Fruit fly (Drosophila melanogaster) Kc167 (cell line): ENCODE data around the gene CG33306.

Experiments
- Myc ChIP-seq: fragments of >200 bp; optimal IDR thresholded peaks from 2 replicates; lab custom pipeline; 2017; ENCODE audit warnings: missing external identifiers
- Sin3A ChIP-seq: fragments of >200 bp; optimal IDR thresholded peaks from 2 replicates; lab custom pipeline; 2018; ENCODE audit warnings: missing external identifiers
- h ChIP-seq: fragments of >200 bp; optimal IDR thresholded peaks from 3 replicates; lab custom pipeline; 2018; ENCODE audit warnings: missing external identifiers
- insv ChIP-seq: fragments of >200 bp; optimal IDR thresholded peaks from 3 replicates; lab custom pipeline; 2018; ENCODE audit warnings: missing external identifiers
- psq ChIP-seq: fragments of >200 bp; optimal IDR thresholded peaks from 2 replicates; lab custom pipeline; 2017; ENCODE audit warnings: missing external identifiers
- ttk ChIP-seq: sonication (Bioruptor generic); optimal IDR thresholded peaks from 2 replicates; lab custom pipeline; 2017; ENCODE audit warnings: missing external identifiers

The CG33306 gene

DNA sequence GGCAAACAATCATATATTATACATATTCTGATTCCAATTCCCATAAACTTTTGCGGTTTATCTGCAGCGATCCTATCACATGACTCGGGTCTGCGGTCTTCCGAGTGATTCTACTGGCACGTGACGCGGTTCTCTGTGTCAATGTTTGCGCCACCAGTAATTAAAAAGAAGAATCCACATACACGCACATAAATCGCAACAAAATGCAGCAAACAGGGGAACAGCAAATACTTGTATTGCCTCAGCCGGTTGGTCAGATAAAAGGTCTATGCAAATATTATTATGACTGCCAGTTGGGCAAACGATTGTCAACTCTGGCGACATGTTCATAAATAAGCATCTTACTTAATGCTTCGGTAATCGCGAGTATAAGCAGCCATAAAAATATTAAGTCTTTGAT, 35.6 kb downstream of the CG33306 start:
- no peak for TF ChIP-seq h (lab: Kevin White, UChicago)
- TF ChIP-seq Myc (lab: Kevin White, UChicago) = no peak
- TF ChIP-seq psq (lab: Kevin White, UChicago) = no peak
- no peak for TF ChIP-seq Sin3A (lab: Kevin White, UChicago)

DNA sequence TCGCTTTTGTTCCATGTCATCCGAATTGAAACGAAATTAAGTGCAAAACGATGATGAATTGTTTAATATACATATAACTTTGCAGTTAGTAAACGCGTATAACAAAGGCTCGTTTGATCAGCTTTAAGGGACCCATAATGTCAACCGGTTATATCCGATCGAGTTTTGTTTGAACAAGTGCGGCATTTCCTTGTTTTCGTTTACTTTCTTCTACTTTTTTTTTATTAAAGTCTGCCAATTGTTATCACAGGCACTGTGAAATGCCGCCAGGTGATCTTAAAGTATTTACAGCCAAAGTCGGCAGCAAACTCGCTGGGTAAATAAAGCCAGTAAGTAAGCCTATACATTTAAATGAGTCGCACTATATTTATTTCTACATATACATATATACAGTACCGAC, 36.4 kb downstream of the CG33306 start:
- TF ChIP-seq Myc (lab: Kevin White, UChicago) (no peak), Sin3A (lab: Kevin White, UChicago) (no peak), psq (lab: Kevin White, UChicago) (no peak), insv (lab: Kevin White, UChicago) (no peak), h (lab: Kevin White, UChicago) (no peak)

- TF ChIP-seq Myc (lab: Kevin White, UChicago) (no peak), Sin3A (lab: Kevin White, UChicago) (no peak), ttk (no peak), psq (lab: Kevin White, UChicago) (no peak), insv (lab: Kevin White, UChicago) (no peak), h (lab: Kevin White, UChicago) (no peak)
Observed at dm6 chr2L:13805170-13805569, 38.4 kb downstream of the CG33306 start.

DNA sequence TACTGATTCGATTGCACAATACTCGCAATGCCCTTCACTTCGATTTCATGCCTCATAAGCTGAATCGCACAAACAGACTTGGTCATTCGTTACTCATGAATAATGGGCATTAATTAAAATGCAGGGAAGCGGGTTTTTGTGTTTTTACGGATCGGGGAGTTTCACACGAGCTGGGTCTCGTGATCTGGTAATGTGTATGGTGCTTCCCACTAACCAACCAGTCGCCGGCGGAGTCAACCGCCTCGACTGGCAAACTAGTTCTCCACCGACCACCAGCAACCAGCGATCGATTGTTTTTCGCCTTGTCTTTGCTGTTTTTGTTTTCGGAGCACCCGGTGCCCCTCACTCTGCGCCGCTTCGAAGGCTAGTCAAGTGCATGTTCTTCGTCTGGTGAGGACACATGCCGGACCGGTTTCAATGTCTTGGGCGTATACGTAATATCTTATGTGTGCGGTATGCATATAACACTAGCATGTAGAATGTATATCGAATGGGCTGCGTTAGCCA, 38.9 kb downstream of the CG33306 start:
- TF ChIP-seq insv (lab: Kevin White, UChicago) (no peak), h (lab: Kevin White, UChicago) (no peak), Sin3A (lab: Kevin White, UChicago) (no peak), psq (lab: Kevin White, UChicago) (no peak), Myc (lab: Kevin White, UChicago) (no peak), ttk (no peak)

DNA sequence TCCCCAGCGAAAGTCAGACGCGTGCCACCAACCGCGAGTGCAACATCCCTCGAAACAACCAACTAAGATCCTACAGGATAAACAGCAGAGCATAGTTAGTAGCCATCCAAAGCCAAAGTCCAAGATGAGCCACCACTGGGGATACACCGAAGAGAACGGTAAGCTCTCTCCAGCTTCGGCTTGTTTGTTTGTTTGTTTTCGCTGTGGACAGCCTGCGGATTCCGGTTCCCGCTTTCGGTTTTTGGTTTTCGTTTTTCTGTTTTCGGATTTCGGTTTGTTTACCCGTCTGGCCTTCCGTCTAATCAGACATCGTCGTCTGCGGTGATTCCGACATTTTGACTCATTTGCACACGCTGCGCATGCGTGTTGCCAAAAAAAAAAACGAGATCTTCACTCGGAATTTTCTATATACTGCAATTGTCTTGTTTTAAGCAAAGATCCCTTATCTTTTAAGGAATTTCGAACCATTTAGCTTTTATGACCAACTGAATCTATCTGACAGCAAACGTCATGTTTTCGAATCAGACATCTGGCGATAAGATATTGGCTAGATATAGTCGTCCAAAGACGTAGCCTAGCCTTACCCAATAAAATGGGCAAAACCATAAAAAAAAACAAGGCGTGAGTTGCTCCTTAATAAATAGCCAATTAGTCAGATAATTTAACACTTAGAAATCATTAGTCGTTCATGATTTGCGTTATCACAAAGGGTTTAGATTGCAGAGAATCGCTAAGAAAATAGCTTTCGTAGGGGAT, 39.6 kb downstream of the CG33306 start:
- TF ChIP-seq insv (lab: Kevin White, UChicago) (no peak), Myc (lab: Kevin White, UChicago) (no peak), psq (lab: Kevin White, UChicago) (no peak), ttk (no peak), Sin3A (lab: Kevin White, UChicago) (no peak), h (lab: Kevin White, UChicago) (no peak)

dm6 chr2L:13803032-13803661, 40.4 kb downstream of the CG33306 start, which contains the start of gene CAH1:
Gene CAH1, plus strand, starts transcription at chr2L:13803626.
- no peak for TF ChIP-seq Sin3A (lab: Kevin White, UChicago)
- TF ChIP-seq Myc (lab: Kevin White, UChicago) = no peak
- no peak for TF ChIP-seq psq (lab: Kevin White, UChicago)
- no peak for TF ChIP-seq h (lab: Kevin White, UChicago)

dm6 chr2L:13802075-13802639, 41.4 kb downstream of the CG33306 start:
- TF ChIP-seq insv (lab: Kevin White, UChicago) (no peak), Myc (lab: Kevin White, UChicago) (no peak), psq (lab: Kevin White, UChicago) (no peak), Sin3A (lab: Kevin White, UChicago) (no peak), h (lab: Kevin White, UChicago) (no peak), ttk (no peak)

dm6 chr2L:13801166-13801565, 42.4 kb downstream of the CG33306 start:
- TF ChIP-seq psq (lab: Kevin White, UChicago) (no peak), insv (lab: Kevin White, UChicago) (no peak), Myc (lab: Kevin White, UChicago) (no peak), h (lab: Kevin White, UChicago) (no peak), Sin3A (lab: Kevin White, UChicago) (no peak), ttk (no peak)

- no peak for TF ChIP-seq Myc (lab: Kevin White, UChicago)
- TF ChIP-seq h (lab: Kevin White, UChicago) = no peak
- no peak for TF ChIP-seq ttk
- no peak for TF ChIP-seq Sin3A (lab: Kevin White, UChicago)
- TF ChIP-seq psq (lab: Kevin White, UChicago) = no peak
- no peak for TF ChIP-seq insv (lab: Kevin White, UChicago)
Observed at dm6 chr2L:13793405-13793804, 50.1 kb downstream of the CG33306 start, which contains the start of gene Sec71. Gene Sec71, plus strand, starts transcription at chr2L:13793521.
